Worm (Caenorhabditis elegans) whole organism, L3 larva: ENCODE data around the gene srh-236.

Experiments used
- ZK546.5 ChIP-seq: sonication (generic microtip); optimal IDR thresholded peaks from 2 replicates; lab custom pipeline; 2017; ENCODE audit warnings: missing biosample characterization, missing genetic modification characterization
- ama-1 ChIP-seq: fragments of 150-350 bp; optimal IDR thresholded peaks from 2 replicates; lab custom pipeline; 2018
- ceh-16 ChIP-seq: sonication (generic microtip); optimal IDR thresholded peaks from 2 replicates; lab custom pipeline; 2017; ENCODE audit warnings: missing biosample characterization, missing genetic modification characterization
- ceh-82 ChIP-seq: fragments of 150-350 bp; optimal IDR thresholded peaks from 2 replicates; lab custom pipeline; 2014; ENCODE audit warnings: missing biosample characterization, missing genetic modification characterization
- daf-12 ChIP-seq: fragments of 150-350 bp; optimal IDR thresholded peaks from 2 replicates; lab custom pipeline; 2014; ENCODE audit warnings: missing biosample characterization, missing genetic modification reagents, missing genetic modification characterization
- nhr-76 ChIP-seq: fragments of 150-350 bp; sonication (generic microtip); optimal IDR thresholded peaks from 5 replicates; lab custom pipeline; 2014; ENCODE audit warnings: missing biosample characterization, missing genetic modification characterization
- nhr-77 ChIP-seq: fragments of 150-350 bp; optimal IDR thresholded peaks from 2 replicates; lab custom pipeline; 2014; ENCODE audit warnings: missing biosample characterization, missing genetic modification characterization
- tbx-2 ChIP-seq: sonication (generic microtip); optimal IDR thresholded peaks from 2 replicates; lab custom pipeline; 2016; ENCODE audit warnings: mild to moderate bottlenecking, missing genetic modification characterization, missing compliant biosample characterization

DNA sequence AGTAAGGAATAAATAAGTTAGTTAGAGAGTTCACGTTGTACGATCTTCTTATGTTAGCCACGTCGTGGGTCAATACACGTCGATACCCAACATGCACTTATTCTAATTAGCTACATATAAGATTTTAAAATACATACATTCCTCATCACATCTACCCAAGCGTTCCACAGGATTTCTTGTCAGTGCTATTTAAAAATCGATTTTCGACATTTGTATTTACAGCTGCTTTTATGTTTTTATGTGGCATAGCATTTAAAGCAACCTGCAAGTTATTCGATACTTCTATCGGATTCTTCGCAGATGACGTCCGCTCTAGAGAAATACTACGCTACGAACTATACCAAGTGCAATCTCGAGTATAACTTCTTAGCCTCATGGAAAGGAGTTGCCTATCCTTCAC, 43.6 kb upstream of the srh-236 start, which contains the start of gene srh-115:
- TF ChIP-seq ama-1 (lab: Kevin White, UChicago) (no peak), nhr-76 (tag; lab: Kevin White, UChicago) (no peak), nhr-77 (tag; lab: Kevin White, UChicago) (no peak), ceh-82 (tag; lab: Kevin White, UChicago) (no peak), tbx-2 (tag; lab: Kevin White, UChicago) (no peak), ZK546.5 (tag; lab: Kevin White, UChicago) (no peak), ceh-16 (tag; lab: Kevin White, UChicago) (no peak), daf-12 (tag; lab: Kevin White, UChicago) (no peak)
